Worm (Caenorhabditis elegans) whole organism, L3 larva: Measurements from ENCODE around the gene C04G6.2.

ENCODE experiments used
- mdl-1 ChIP-seq: fragments of 150-350 bp; optimal IDR thresholded peaks from 2 replicates; lab custom pipeline; 2014; ENCODE audit warnings: missing biosample characterization, missing genetic modification characterization
- nhr-237 ChIP-seq: fragments of 150-350 bp; optimal IDR thresholded peaks from 2 replicates; lab custom pipeline; 2014; ENCODE audit warnings: missing biosample characterization, missing genetic modification characterization
- zag-1 ChIP-seq: fragments of 150-350 bp; optimal IDR thresholded peaks from 2 replicates; lab custom pipeline; 2014; ENCODE audit warnings: missing biosample characterization, missing genetic modification characterization

DNA sequence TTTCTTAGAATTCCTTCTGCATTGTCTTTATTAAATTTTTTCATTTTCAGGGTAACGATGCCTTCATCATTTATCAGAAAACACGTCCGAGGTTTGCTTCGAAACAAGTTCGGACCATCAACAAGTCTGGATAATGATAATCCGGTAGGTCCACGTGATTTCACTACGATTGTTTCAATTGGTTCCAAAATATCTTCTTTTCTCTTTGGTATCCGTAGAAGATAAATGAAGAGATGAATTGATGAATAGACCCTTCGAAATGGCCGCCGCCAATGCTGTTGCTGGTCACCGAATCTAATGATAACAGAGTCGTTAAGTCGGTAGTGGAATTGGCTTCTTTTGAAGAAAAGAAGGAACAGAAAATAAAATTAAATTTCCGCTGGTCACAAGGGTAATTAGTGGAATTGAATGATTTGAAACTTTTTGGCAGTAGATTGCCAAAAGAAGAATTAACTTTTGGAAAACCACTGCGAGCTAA is 43.1 kb upstream of the C04G6.2 start, which contains the start of gene F33G12.6:
- TF ChIP-seq zag-1 (no peak), mdl-1 (tag; lab: Kevin White, UChicago) (no peak), nhr-237 (tag; lab: Kevin White, UChicago) (no peak)
